Worm (Caenorhabditis elegans) whole organism, mixed stage, embryonic: ENCODE results near the gene nck-1.

ENCODE experiments used
- M03D4.4 ChIP-seq: sonication (generic microtip); optimal IDR thresholded peaks from 2 replicates; lab custom pipeline; 2017; ENCODE audit warnings: mild to moderate bottlenecking, missing genetic modification characterization, missing compliant biosample characterization
- bed-3 ChIP-seq: fragments of 200-800 bp; sonication (Bioruptor generic); optimal IDR thresholded peaks from 3 replicates; lab custom pipeline; 2018; ENCODE audit warnings: mild to moderate bottlenecking, missing genetic modification characterization, moderate library complexity, missing compliant biosample characterization
- blmp-1 ChIP-seq: fragments of 150-350 bp; optimal IDR thresholded peaks from 2 replicates; lab custom pipeline; 2014; ENCODE audit warnings: missing biosample characterization, missing genetic modification characterization
- ceh-43 ChIP-seq: fragments of 200-800 bp; sonication (Bioruptor generic); optimal IDR thresholded peaks from 2 replicates; lab custom pipeline; 2018; ENCODE audit warnings: mild to moderate bottlenecking, missing genetic modification characterization, moderate library complexity, missing compliant biosample characterization
- ces-1 ChIP-seq: fragments of 150-350 bp; optimal IDR thresholded peaks from 2 replicates; lab custom pipeline; 2014; ENCODE audit warnings: missing biosample characterization, missing genetic modification reagents, missing genetic modification characterization
- cnd-1 ChIP-seq: fragments of 200-800 bp; sonication (Bioruptor generic); optimal IDR thresholded peaks from 2 replicates; lab custom pipeline; 2018; ENCODE audit warnings: mild to moderate bottlenecking, missing genetic modification characterization, missing compliant biosample characterization
- drap-1 ChIP-seq: fragments of 200-800 bp; sonication (Bioruptor generic); optimal IDR thresholded peaks from 3 replicates; lab custom pipeline; 2018; ENCODE audit warnings: mild to moderate bottlenecking, missing genetic modification characterization, missing compliant biosample characterization
- elt-3 ChIP-seq: fragments of 150-350 bp; optimal IDR thresholded peaks from 2 replicates; lab custom pipeline; 2014; ENCODE audit warnings: missing biosample characterization, missing genetic modification characterization
- flh-1 ChIP-seq: fragments of 200-800 bp; sonication (Bioruptor generic); optimal IDR thresholded peaks from 2 replicates; lab custom pipeline; 2018; ENCODE audit warnings: mild to moderate bottlenecking, missing genetic modification characterization, moderate library complexity, missing compliant biosample characterization
- ham-2 ChIP-seq: fragments of 200-800 bp; sonication (Bioruptor generic); optimal IDR thresholded peaks from 2 replicates; lab custom pipeline; 2018; ENCODE audit warnings: mild to moderate bottlenecking, missing genetic modification characterization, missing compliant biosample characterization
- hlh-1 ChIP-seq: fragments of 150-350 bp; optimal IDR thresholded peaks from 2 replicates; lab custom pipeline; 2014; ENCODE audit warnings: missing biosample characterization, missing genetic modification reagents, missing genetic modification characterization
- lin-13 ChIP-seq: fragments of 150-350 bp; optimal IDR thresholded peaks from 2 replicates; lab custom pipeline; 2014; ENCODE audit warnings: missing biosample characterization, missing genetic modification characterization
- lin-32 ChIP-seq: fragments of 200-800 bp; sonication (Bioruptor generic); optimal IDR thresholded peaks from 2 replicates; lab custom pipeline; 2018; ENCODE audit warnings: mild to moderate bottlenecking, missing genetic modification characterization, missing compliant biosample characterization
- mab-5 ChIP-seq: fragments of 150-350 bp; optimal IDR thresholded peaks from 2 replicates; lab custom pipeline; 2014; ENCODE audit warnings: missing biosample characterization, missing genetic modification characterization
- mls-2 ChIP-seq: sonication (generic microtip); optimal IDR thresholded peaks from 2 replicates; lab custom pipeline; 2016; ENCODE audit warnings: mild to moderate bottlenecking, missing genetic modification characterization, moderate library complexity, missing compliant biosample characterization
- nhr-12 ChIP-seq: fragments of 150-350 bp; optimal IDR thresholded peaks from 2 replicates; lab custom pipeline; 2014; ENCODE audit warnings: missing biosample characterization, missing genetic modification characterization
- nhr-2 ChIP-seq: fragments of 150-350 bp; optimal IDR thresholded peaks from 2 replicates; lab custom pipeline; 2014; ENCODE audit warnings: missing biosample characterization, missing genetic modification characterization
- nhr-237 ChIP-seq: fragments of 150-350 bp; optimal IDR thresholded peaks from 2 replicates; lab custom pipeline; 2014; ENCODE audit warnings: missing biosample characterization, missing genetic modification characterization
- nhr-28 ChIP-seq: fragments of 150-350 bp; optimal IDR thresholded peaks from 2 replicates; lab custom pipeline; 2014; ENCODE audit warnings: missing biosample characterization, missing genetic modification characterization
- nhr-76 ChIP-seq: sonication (generic microtip); optimal IDR thresholded peaks from 2 replicates; lab custom pipeline; 2017; ENCODE audit warnings: missing biosample characterization, missing genetic modification characterization
- pha-4 ChIP-seq: fragments of 150-350 bp; optimal IDR thresholded peaks from 2 replicates; lab custom pipeline; 2018; ENCODE audit warnings: missing biosample characterization, missing genetic modification reagents, missing genetic modification characterization
- sem-2 ChIP-seq: fragments of 200-800 bp; sonication (Bioruptor generic); optimal IDR thresholded peaks from 2 replicates; lab custom pipeline; 2018; ENCODE audit warnings: mild to moderate bottlenecking, missing genetic modification characterization, missing compliant biosample characterization
- snpc-4 ChIP-seq: fragments of 150-350 bp; optimal IDR thresholded peaks from 2 replicates; lab custom pipeline; 2014; ENCODE audit warnings: missing biosample characterization, missing genetic modification characterization
- sptf-1 ChIP-seq: sonication (generic microtip); optimal IDR thresholded peaks from 2 replicates; lab custom pipeline; 2017; ENCODE audit warnings: mild to moderate bottlenecking, missing genetic modification characterization, moderate library complexity, missing compliant biosample characterization
- tbx-8 ChIP-seq: fragments of 200-800 bp; sonication (Bioruptor generic); optimal IDR thresholded peaks from 2 replicates; lab custom pipeline; 2018; ENCODE audit warnings: mild to moderate bottlenecking, missing genetic modification characterization, moderate library complexity, missing compliant biosample characterization
- unc-120 ChIP-seq: sonication (generic microtip); optimal IDR thresholded peaks from 2 replicates; lab custom pipeline; 2017; ENCODE audit warnings: missing genetic modification characterization, missing compliant biosample characterization; ENCODE audit not compliant: poor library complexity, severe bottlenecking
- unc-39 ChIP-seq: fragments of 150-350 bp; optimal IDR thresholded peaks from 2 replicates; lab custom pipeline; 2014; ENCODE audit warnings: missing biosample characterization, missing genetic modification characterization
- unc-62 ChIP-seq: fragments of 150-350 bp; optimal IDR thresholded peaks from 2 replicates; lab custom pipeline; 2014; ENCODE audit warnings: missing biosample characterization, missing genetic modification reagents, missing genetic modification characterization
- ztf-11 ChIP-seq: fragments of 150-350 bp; optimal IDR thresholded peaks from 2 replicates; lab custom pipeline; 2014; ENCODE audit warnings: missing biosample characterization, missing genetic modification characterization

Gene nck-1

ce11 chrX:4159929-4160328, 6.7 kb upstream of the nck-1 start:
- TF ChIP-seq cnd-1 (tag; lab: Kevin White, UChicago), result no peak
- TF ChIP-seq bed-3 (GFP tag; lab: Kevin White, UChicago), result no peak
- no peak for TF ChIP-seq mls-2
- no peak for TF ChIP-seq lin-13
- no peak for TF ChIP-seq tbx-8 (GFP tag; lab: Kevin White, UChicago)
- TF ChIP-seq blmp-1, result no peak
- no peak for TF ChIP-seq snpc-4 (tag; lab: Kevin White, UChicago)
- no peak for TF ChIP-seq pha-4 (tag; lab: Kevin White, UChicago)
- TF ChIP-seq mab-5 (tag; lab: Kevin White, UChicago), result no peak
- TF ChIP-seq unc-62 (GFP tag; lab: Kevin White, UChicago), result no peak
- TF ChIP-seq nhr-237 (tag; lab: Kevin White, UChicago), result no peak
- no peak for TF ChIP-seq flh-1 (GFP tag; lab: Kevin White, UChicago)
- TF ChIP-seq ceh-43, result no peak
- TF ChIP-seq sptf-1 (tag; lab: Kevin White, UChicago), result no peak
- no peak for TF ChIP-seq hlh-1
- TF ChIP-seq elt-3 (tag; lab: Kevin White, UChicago), result no peak
- no peak for TF ChIP-seq nhr-12 (tag; lab: Kevin White, UChicago)
- TF ChIP-seq, all 35 proteins: peak for 0

- no peak for TF ChIP-seq nhr-76 (tag; lab: Kevin White, UChicago)
- TF ChIP-seq M03D4.4 (tag; lab: Kevin White, UChicago), result no peak
- TF ChIP-seq ces-1 (GFP tag; lab: Kevin White, UChicago), result peak; percentile 90
- TF ChIP-seq, all 35 proteins: peak for 1
Measured at ce11 chrX:4159185-4159871, 6.1 kb upstream of the nck-1 start.

- peak; percentile 5 for TF ChIP-seq mls-2
- peak; percentile 30 for TF ChIP-seq ces-1 (GFP tag; lab: Kevin White, UChicago)
- no peak for TF ChIP-seq ztf-11 (tag; lab: Kevin White, UChicago)
- peak; percentile 32 for TF ChIP-seq drap-1
- peak; percentile 29 for TF ChIP-seq unc-120
- no peak for TF ChIP-seq unc-39 (tag; lab: Kevin White, UChicago)
- peak; percentile 16 for TF ChIP-seq nhr-2 (tag; lab: Kevin White, UChicago)
- TF ChIP-seq lin-13, result no peak
- TF ChIP-seq hlh-1, result peak; percentile 89
- TF ChIP-seq unc-62 (GFP tag; lab: Kevin White, UChicago), result peak; percentile 95
Measured at ce11 chrX:4157896-4158295, 4.7 kb upstream of the nck-1 start.

ce11 chrX:4154784-4155183, 1.5 kb upstream of the nck-1 start:
- TF ChIP-seq hlh-1 (peak; percentile 2), sptf-1 (tag; lab: Kevin White, UChicago) (no peak)
- TF ChIP-seq, all 35 proteins: peak for 1

- TF ChIP-seq drap-1 (peak; percentile 17), hlh-1 (no peak)
Measured at ce11 chrX:4151206-4151605, 2.0 kb downstream of the nck-1 start.

ce11 chrX:4148449-4149031, 4.7 kb downstream of the nck-1 start:
- TF ChIP-seq ceh-43 (no peak), mab-5 (tag; lab: Kevin White, UChicago) (no peak), nhr-12 (tag; lab: Kevin White, UChicago) (no peak), nhr-2 (tag; lab: Kevin White, UChicago) (no peak), tbx-8 (GFP tag; lab: Kevin White, UChicago) (no peak)
- TF ChIP-seq, all 35 proteins: peak for 0

- TF ChIP-seq blmp-1, result no peak
- peak; percentile 18 for TF ChIP-seq ces-1 (GFP tag; lab: Kevin White, UChicago)
- TF ChIP-seq unc-120, result no peak
- no peak for TF ChIP-seq lin-32 (GFP tag; lab: Kevin White, UChicago)
- TF ChIP-seq ham-2 (GFP tag; lab: Kevin White, UChicago), result no peak
- TF ChIP-seq nhr-237 (tag; lab: Kevin White, UChicago), result no peak
- TF ChIP-seq nhr-28 (tag; lab: Kevin White, UChicago), result no peak
- no peak for TF ChIP-seq sem-2
Measured at ce11 chrX:4147600-4148448, 5.4 kb downstream of the nck-1 start.
